Fruit fly (Drosophila melanogaster) whole organism, embryonic: ENCODE measurements around the gene CG11178.

ENCODE experiments used
- Ada2b ChIP-seq: fragments of 200-800 bp; sonication (Bioruptor generic); IDR thresholded peaks from 2 replicates; pipeline ENCODE4 v1.3.6; 2022; ENCODE audit warnings: missing biosample characterization, missing genetic modification characterization
- Antp ChIP-seq: fragments of 200-800 bp; sonication (Bioruptor generic); optimal IDR thresholded peaks from 3 replicates; lab custom pipeline; 2016; ENCODE audit warnings: missing biosample characterization, missing genetic modification characterization
- CG10366 ChIP-seq: fragments of 200-800 bp; sonication (Bioruptor generic); IDR thresholded peaks from 2 replicates; pipeline ENCODE4 v1.3.6; 2022; ENCODE audit warnings: missing biosample characterization, missing genetic modification characterization
- CG11504 ChIP-seq: fragments of 200-800 bp; sonication (Bioruptor generic); optimal IDR thresholded peaks from 3 replicates; lab custom pipeline; 2019; ENCODE audit warnings: missing biosample characterization, mild to moderate bottlenecking, missing genetic modification characterization, moderate library complexity
- CG11695 ChIP-seq: fragments of 200-800 bp; sonication (Bioruptor generic); IDR thresholded peaks from 3 replicates; pipeline ENCODE4 v1.3.6; 2022; ENCODE audit warnings: missing biosample characterization, missing genetic modification characterization
- CG11723 ChIP-seq: fragments of 200-800 bp; sonication (Bioruptor generic); optimal IDR thresholded peaks from 2 replicates; lab custom pipeline; 2017; ENCODE audit warnings: missing biosample characterization, mild to moderate bottlenecking, missing genetic modification characterization
- CG1233 ChIP-seq: fragments of 200-800 bp; sonication (Bioruptor generic); optimal IDR thresholded peaks from 4 replicates; lab custom pipeline; 2018; ENCODE audit warnings: missing biosample characterization, mild to moderate bottlenecking, missing genetic modification characterization
- CG13287 ChIP-seq: fragments of 200-800 bp; sonication (Bioruptor generic); IDR thresholded peaks from 2 replicates; pipeline ENCODE4 v1.3.6; 2022; ENCODE audit warnings: missing biosample characterization, missing genetic modification characterization; ENCODE audit not compliant: partially characterized antibody
- CG13775 ChIP-seq: fragments of 200-800 bp; sonication (Bioruptor generic); optimal IDR thresholded peaks from 3 replicates; lab custom pipeline; 2017; ENCODE audit warnings: missing biosample characterization, mild to moderate bottlenecking, missing genetic modification characterization
- CG14667 ChIP-seq: fragments of 200-800 bp; sonication (Bioruptor generic); IDR thresholded peaks from 2 replicates; pipeline ENCODE4 v1.3.6; 2022; ENCODE audit warnings: missing biosample characterization, missing genetic modification characterization
- CG16813 ChIP-seq: fragments of 200-800 bp; sonication (Bioruptor generic); IDR thresholded peaks from 3 replicates; pipeline ENCODE4 v1.3.6; 2022; ENCODE audit warnings: missing biosample characterization, missing genetic modification characterization; ENCODE audit not compliant: partially characterized antibody
- CG2875 ChIP-seq: fragments of 200-800 bp; sonication (Bioruptor generic); optimal IDR thresholded peaks from 2 replicates; lab custom pipeline; 2017; ENCODE audit warnings: missing biosample characterization, mild to moderate bottlenecking, missing genetic modification characterization, missing genetic modification reagents
- CG31388 ChIP-seq: fragments of 200-800 bp; sonication (Bioruptor generic); optimal IDR thresholded peaks from 2 replicates; lab custom pipeline; 2016; ENCODE audit warnings: missing biosample characterization, missing genetic modification characterization
- CG34224 ChIP-seq: fragments of 200-800 bp; sonication (Bioruptor generic); IDR thresholded peaks from 3 replicates; pipeline ENCODE4 v1.3.6; 2022; ENCODE audit warnings: missing biosample characterization, missing genetic modification characterization; ENCODE audit not compliant: partially characterized antibody
- CG34376 ChIP-seq: fragments of 200-800 bp; sonication (Bioruptor generic); optimal IDR thresholded peaks from 2 replicates; lab custom pipeline; 2018; ENCODE audit warnings: missing biosample characterization, mild to moderate bottlenecking, missing genetic modification characterization
- CG3847 ChIP-seq: fragments of 200-800 bp; sonication (Bioruptor generic); IDR thresholded peaks from 2 replicates; pipeline ENCODE4 v1.3.6; 2022; ENCODE audit warnings: missing biosample characterization, missing genetic modification characterization
- CG4424 ChIP-seq: fragments of 200-800 bp; sonication (Bioruptor generic); optimal IDR thresholded peaks from 3 replicates; lab custom pipeline; 2016; ENCODE audit warnings: missing biosample characterization, missing genetic modification characterization
- CG4707 ChIP-seq: fragments of 200-800 bp; sonication (Bioruptor generic); optimal IDR thresholded peaks from 2 replicates; lab custom pipeline; 2018; ENCODE audit warnings: missing biosample characterization, mild to moderate bottlenecking, missing genetic modification characterization, moderate library complexity
- CG6765 ChIP-seq: fragments of 200-800 bp; sonication (Bioruptor generic); optimal IDR thresholded peaks from 3 replicates; lab custom pipeline; 2017; ENCODE audit warnings: missing biosample characterization, mild to moderate bottlenecking, missing genetic modification characterization
- CG7271 ChIP-seq: fragments of 200-800 bp; sonication (Bioruptor generic); optimal IDR thresholded peaks from 2 replicates; lab custom pipeline; 2018; ENCODE audit warnings: missing biosample characterization, mild to moderate bottlenecking, missing genetic modification characterization, moderate library complexity
- CG7372 ChIP-seq: fragments of 200-800 bp; sonication (Bioruptor generic); IDR thresholded peaks from 2 replicates; pipeline ENCODE4 v1.3.6; 2022; ENCODE audit warnings: missing biosample characterization, missing genetic modification characterization
- CG7839 ChIP-seq: fragments of 200-800 bp; sonication (Bioruptor generic); optimal IDR thresholded peaks from 3 replicates; lab custom pipeline; 2018; ENCODE audit warnings: missing biosample characterization, mild to moderate bottlenecking, missing genetic modification characterization, moderate library complexity
- CG8944 ChIP-seq: fragments of 200-800 bp; sonication (Bioruptor generic); optimal IDR thresholded peaks from 3 replicates; lab custom pipeline; 2016; ENCODE audit warnings: missing biosample characterization, missing genetic modification characterization
- CG9215 ChIP-seq: fragments of 200-800 bp; sonication (Bioruptor generic); IDR thresholded peaks from 2 replicates; pipeline ENCODE4 v1.3.6; 2022; ENCODE audit warnings: missing biosample characterization, missing genetic modification characterization
- CG9932 ChIP-seq: fragments of 200-800 bp; sonication (Bioruptor generic); IDR thresholded peaks from 2 replicates; pipeline ENCODE4 v1.3.6; 2022; ENCODE audit warnings: missing biosample characterization, missing genetic modification characterization
- CHES-1-like ChIP-seq: fragments of 200-800 bp; sonication (Bioruptor generic); optimal IDR thresholded peaks from 2 replicates; lab custom pipeline; 2016; ENCODE audit warnings: missing biosample characterization, missing genetic modification characterization
- CTCF ChIP-seq: fragments of 200-800 bp; sonication (Bioruptor generic); optimal IDR thresholded peaks from 2 replicates; lab custom pipeline; 2017; ENCODE audit warnings: missing biosample characterization, mild to moderate bottlenecking, missing genetic modification characterization, moderate library complexity
- Dbx ChIP-seq: fragments of 200-800 bp; sonication (Bioruptor generic); IDR thresholded peaks from 3 replicates; pipeline ENCODE4 v1.3.6; 2022; ENCODE audit warnings: missing biosample characterization, missing genetic modification characterization
- Eip74EF ChIP-seq, 2 experiments: fragments of 200-800 bp in 1 of 2; fragments of >200 bp in 1 of 2; sonication (Bioruptor generic) in 1 of 2; optimal IDR thresholded peaks; 2 replicates each; lab custom pipeline; 2017 to 2019; ENCODE audit warnings: missing biosample characterization in 2 of 2, missing genetic modification characterization in 2 of 2, mild to moderate bottlenecking in 1 of 2, moderate library complexity in 1 of 2
- Lhr ChIP-seq: fragments of 200-800 bp; sonication (Bioruptor generic); optimal IDR thresholded peaks from 3 replicates; lab custom pipeline; 2017; ENCODE audit warnings: mild to moderate bottlenecking, missing biosample characterization, missing genetic modification reagents, missing genetic modification characterization
- Meics ChIP-seq: fragments of 200-800 bp; sonication (Bioruptor generic); optimal IDR thresholded peaks from 2 replicates; lab custom pipeline; 2017; ENCODE audit warnings: missing biosample characterization, mild to moderate bottlenecking, missing genetic modification characterization
- NK7.1 ChIP-seq: fragments of 200-800 bp; sonication (Bioruptor generic); optimal IDR thresholded peaks from 3 replicates; lab custom pipeline; 2016; ENCODE audit warnings: missing biosample characterization, missing genetic modification characterization
- NfI ChIP-seq: fragments of 200-800 bp; sonication (Bioruptor generic); optimal IDR thresholded peaks from 3 replicates; lab custom pipeline; 2018; ENCODE audit warnings: missing biosample characterization, mild to moderate bottlenecking, missing genetic modification characterization, moderate library complexity
- Oaz ChIP-seq: fragments of 200-800 bp; sonication (Bioruptor generic); IDR thresholded peaks from 2 replicates; pipeline ENCODE4 v1.3.6; 2022; ENCODE audit warnings: missing biosample characterization, missing genetic modification characterization
- Optix ChIP-seq: fragments of 200-800 bp; sonication (Bioruptor generic); IDR thresholded peaks from 3 replicates; pipeline ENCODE4 v1.3.6; 2022; ENCODE audit warnings: missing biosample characterization, missing genetic modification characterization
- Scr ChIP-seq: fragments of 200-800 bp; sonication (Bioruptor generic); IDR thresholded peaks from 2 replicates; pipeline ENCODE4 v1.3.6; 2022; ENCODE audit warnings: missing biosample characterization, missing genetic modification characterization; ENCODE audit not compliant: partially characterized antibody
- ap ChIP-seq: fragments of 200-800 bp; sonication (Bioruptor generic); IDR thresholded peaks from 2 replicates; pipeline ENCODE4 v1.3.6; 2022; ENCODE audit warnings: missing biosample characterization, missing genetic modification characterization
- caup ChIP-seq: fragments of 200-800 bp; sonication (Bioruptor generic); optimal IDR thresholded peaks from 3 replicates; lab custom pipeline; 2017; ENCODE audit warnings: missing biosample characterization, mild to moderate bottlenecking, missing genetic modification characterization, moderate library complexity; ENCODE audit not compliant: severe bottlenecking
- da ChIP-seq: fragments of 200-800 bp; sonication (Bioruptor generic); optimal IDR thresholded peaks from 2 replicates; lab custom pipeline; 2016; ENCODE audit warnings: missing biosample characterization, missing genetic modification characterization
- dmrt11E ChIP-seq: fragments of 200-800 bp; sonication (Bioruptor generic); optimal IDR thresholded peaks from 3 replicates; lab custom pipeline; 2018; ENCODE audit warnings: missing biosample characterization, mild to moderate bottlenecking, missing genetic modification characterization, moderate library complexity
- esg ChIP-seq: fragments of 200-800 bp; sonication (Bioruptor generic); conservative IDR thresholded peaks from 2 replicates; pipeline ENCODE4 v1.3.6; 2022; ENCODE audit warnings: missing biosample characterization, missing genetic modification characterization
- her ChIP-seq: fragments of 200-800 bp; sonication (Bioruptor generic); optimal IDR thresholded peaks from 2 replicates; lab custom pipeline; 2016; ENCODE audit warnings: missing biosample characterization, missing genetic modification characterization
- lab ChIP-seq: fragments of 200-800 bp; sonication (Bioruptor generic); optimal IDR thresholded peaks from 3 replicates; lab custom pipeline; 2017; ENCODE audit warnings: missing biosample characterization, missing genetic modification characterization, mild to moderate bottlenecking, moderate library complexity, missing genetic modification reagents
- pb ChIP-seq: fragments of 200-800 bp; sonication (Bioruptor generic); optimal IDR thresholded peaks from 3 replicates; lab custom pipeline; 2016; ENCODE audit warnings: missing biosample characterization, missing genetic modification characterization
- psq ChIP-seq: fragments of 200-800 bp; sonication (Bioruptor generic); optimal IDR thresholded peaks from 2 replicates; lab custom pipeline; 2017; ENCODE audit warnings: missing biosample characterization, missing genetic modification characterization
- pzg ChIP-seq: fragments of 200-800 bp; sonication (Bioruptor generic); optimal IDR thresholded peaks from 3 replicates; lab custom pipeline; 2018; ENCODE audit warnings: missing biosample characterization, mild to moderate bottlenecking, missing genetic modification characterization, moderate library complexity
- sens ChIP-seq: fragments of 200-800 bp; sonication (Bioruptor generic); peaks from one replicate; lab custom pipeline; 2016; ENCODE audit warnings: missing biosample characterization, missing genetic modification characterization
- shn ChIP-seq: fragments of 200-800 bp; sonication (Bioruptor generic); optimal IDR thresholded peaks from 3 replicates; lab custom pipeline; 2016; ENCODE audit warnings: missing biosample characterization, missing genetic modification characterization
- sisA ChIP-seq: fragments of 200-800 bp; sonication (Bioruptor generic); IDR thresholded peaks from 2 replicates; pipeline ENCODE4 v1.3.6; 2022; ENCODE audit warnings: missing biosample characterization, missing genetic modification characterization
- ssp ChIP-seq: fragments of 200-800 bp; sonication (Bioruptor generic); IDR thresholded peaks from 2 replicates; pipeline ENCODE4 v1.3.6; 2022; ENCODE audit warnings: missing biosample characterization, missing genetic modification characterization
- vvl ChIP-seq: fragments of 200-800 bp; sonication (Bioruptor generic); IDR thresholded peaks from 2 replicates; pipeline ENCODE4 v1.3.6; 2022; ENCODE audit warnings: missing biosample characterization, missing genetic modification characterization

The CG11178 gene

DNA sequence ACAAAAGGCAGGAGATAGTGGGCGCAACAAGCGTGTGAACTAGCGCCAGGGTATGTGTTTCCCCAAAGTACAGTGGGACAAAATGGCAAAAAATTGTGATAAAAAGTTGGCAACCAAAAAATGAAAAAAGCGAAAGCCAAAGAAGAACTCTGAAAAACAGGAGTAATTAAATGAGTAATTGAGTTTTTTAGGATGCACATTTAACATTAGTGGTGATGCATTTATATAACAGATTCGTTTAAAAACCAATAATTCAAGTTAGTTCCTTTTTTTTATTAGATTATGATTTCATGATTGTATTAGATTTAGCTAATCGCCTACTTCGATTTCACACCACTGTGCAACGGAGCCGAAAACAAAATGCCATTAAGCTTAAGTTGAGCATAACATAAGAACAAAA lies 33.1 kb upstream of the CG11178 start (continued):
- TF ChIP-seq vvl (0 out of 2 replicates have a peak, but pooled peaks have one; percentile 54), CHES-1-like (GFP tag; lab: Kevin White, UChicago) (no peak), NK7.1 (GFP tag; lab: Kevin White, UChicago) (no peak), CG34376 (GFP tag; lab: Kevin White, UChicago) (no peak), CG31388 (no peak), pzg (GFP tag; lab: Kevin White, UChicago) (no peak), CTCF (GFP tag; lab: Kevin White, UChicago) (no peak), lab (GFP tag; lab: Kevin White, UChicago) (peak; percentile 58), Lhr (no peak), CG2875 (GFP tag; lab: Kevin White, UChicago) (peak; percentile 54), CG13287 (GFP tag; lab: Robert Waterston, UW) (no peak), shn (GFP tag; lab: Kevin White, UChicago) (peak; percentile 6), caup (GFP tag; lab: Kevin White, UChicago) (peak; percentile 31), CG11723 (peak; percentile 9), Dbx (peak; percentile 58; the same call in 2 of the 3 replicates), CG4707 (GFP tag; lab: Kevin White, UChicago) (no peak), ap (GFP tag; lab: Robert Waterston, UW) (0 out of 2 replicates have a peak, but pooled peaks have one; percentile 18), Scr (GFP tag; lab: Robert Waterston, UW) (no peak), CG3847 (peak; percentile 32; the same call in 1 of the 2 replicates), CG6765 (no peak), CG8944 (GFP tag; lab: Kevin White, UChicago) (peak; percentile 57), NfI (GFP tag; lab: Kevin White, UChicago) (peak; percentile 45), CG9932 (GFP tag; lab: Robert Waterston, UW) (peak; percentile 28; the same call in 1 of the 2 replicates), Optix (GFP tag; lab: Robert Waterston, UW) (no peak), CG34224 (GFP tag; lab: Robert Waterston, UW) (no peak), CG9215 (GFP tag; lab: Robert Waterston, UW) (peak; percentile 24; the same call in 1 of the 2 replicates), Ada2b (GFP tag; lab: Robert Waterston, UW) (peak; percentile 47), CG13775 (GFP tag; lab: Kevin White, UChicago) (peak; percentile 20), sisA (GFP tag; lab: Robert Waterston, UW) (peak; percentile 24; the same call in 1 of the 2 replicates), CG1233 (peak; percentile 37), CG7372 (GFP tag; lab: Robert Waterston, UW) (no peak), da (GFP tag; lab: Kevin White, UChicago) (no peak), ssp (GFP tag; lab: Robert Waterston, UW) (peak; percentile 36; the same call in 1 of the 2 replicates), esg (GFP tag; lab: Robert Waterston, UW) (peak; percentile 51), CG11504 (tag; lab: Kevin White, UChicago) (peak; percentile 80), CG4424 (GFP tag; lab: Kevin White, UChicago) (peak; percentile 59), pb (peak; percentile 26), Oaz (GFP tag; lab: Robert Waterston, UW) (no peak), CG7839 (tag; lab: Kevin White, UChicago) (peak; percentile 73), CG16813 (GFP tag; lab: Robert Waterston, UW) (no peak), CG10366 (GFP tag; lab: Robert Waterston, UW) (peak; percentile 43), CG14667 (peak; percentile 36; the same call in 1 of the 2 replicates), dmrt11E (tag; lab: Kevin White, UChicago) (peak; percentile 53), CG11695 (GFP tag; lab: Robert Waterston, UW) (peak; percentile 68; the same call in 2 of the 3 replicates), Meics (GFP tag; lab: Kevin White, UChicago) (peak; percentile 60), her (no peak), sens (peak; percentile 95), CG7271 (tag; lab: Kevin White, UChicago) (no peak), Eip74EF (GFP tag; optimal IDR thresholded peaks at IDR 0.05; lab: Kevin White, UChicago) (peak in 1 of 2 experiments; percentile 35), Antp (peak; percentile 35), psq (GFP tag; lab: Kevin White, UChicago) (no peak)
